Worm (Caenorhabditis elegans) whole organism, L4/young adult: Measurements from ENCODE around the gene ndx-6.

Experiments
- W03F9.2 ChIP-seq: fragments of 150-350 bp; optimal IDR thresholded peaks from 2 replicates; lab custom pipeline; 2014; ENCODE audit warnings: missing biosample characterization, missing genetic modification characterization
- dao-5 ChIP-seq: sonication (generic microtip); optimal IDR thresholded peaks from 2 replicates; lab custom pipeline; 2016; ENCODE audit warnings: missing genotype, missing genetic modification characterization, moderate library complexity, missing compliant biosample characterization
- him-1 ChIP-seq: sonication (generic microtip); optimal IDR thresholded peaks from 2 replicates; lab custom pipeline; 2016; ENCODE audit warnings: missing genotype, missing genetic modification reagents, missing genetic modification characterization, missing compliant biosample characterization

DNA sequence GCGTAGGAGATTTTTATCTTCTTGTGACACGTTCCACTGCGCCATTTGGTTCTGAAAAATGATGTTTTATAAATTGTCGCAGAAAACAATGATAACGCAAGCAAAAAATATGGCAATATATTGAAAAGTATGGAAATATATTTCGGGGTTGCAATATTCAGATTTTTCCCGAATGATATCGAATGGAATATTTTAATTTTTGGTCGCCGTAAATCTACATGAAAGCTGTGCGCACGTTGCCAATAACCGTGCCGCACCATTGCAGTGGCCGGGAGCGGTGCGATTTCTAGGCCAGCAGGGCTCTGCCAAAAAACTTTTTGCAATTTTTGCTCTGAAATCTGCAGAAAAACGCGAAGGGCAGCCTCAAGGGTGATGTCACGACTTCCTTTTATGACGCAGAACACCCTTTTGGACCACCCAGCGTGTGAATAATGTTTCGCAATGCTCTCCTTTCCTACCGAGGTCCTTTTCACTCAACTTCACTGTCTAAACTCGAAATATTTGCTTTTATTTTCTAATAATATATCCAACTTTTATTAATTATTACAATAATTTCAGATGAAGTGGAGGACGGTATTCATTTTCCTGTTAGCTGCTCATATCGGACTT, 31.4 kb downstream of the ndx-6 start, which contains the start of the genes F09E5.11 and bmy-1:
- TF ChIP-seq him-1 (peak; percentile 38), dao-5 (tag; lab: Kevin White, UChicago) (no peak), W03F9.2 (tag; lab: Kevin White, UChicago) (peak; percentile 67)
